Worm (Caenorhabditis elegans) whole organism, L1 larva: ENCODE data around the gene F42E8.1.

Source experiments
- Y116A8C.19 ChIP-seq: sonication (generic microtip); optimal IDR thresholded peaks from 2 replicates; lab custom pipeline; 2016; ENCODE audit warnings: missing compliant biosample characterization, missing genetic modification characterization, borderline replicate concordance
- alr-1 ChIP-seq: fragments of 200-800 bp; sonication (Bioruptor generic); optimal IDR thresholded peaks from 2 replicates; lab custom pipeline; 2018; ENCODE audit warnings: borderline replicate concordance, mild to moderate bottlenecking, missing genetic modification characterization, missing compliant biosample characterization
- blmp-1 ChIP-seq: fragments of 150-350 bp; optimal IDR thresholded peaks from 2 replicates; lab custom pipeline; 2014; ENCODE audit warnings: missing biosample characterization, missing genetic modification characterization
- ceh-82 ChIP-seq, 3 experiments: fragments of 150-350 bp in 1 of 3; sonication (generic microtip) in 2 of 3; optimal IDR thresholded peaks; 2 replicates each; lab custom pipeline; 2014 to 2017; ENCODE audit warnings: missing biosample characterization in 3 of 3, missing genetic modification characterization in 3 of 3
- ces-1 ChIP-seq: fragments of 150-350 bp; optimal IDR thresholded peaks from 2 replicates; lab custom pipeline; 2014; ENCODE audit warnings: missing biosample characterization, missing genetic modification reagents, missing genetic modification characterization
- efl-1 ChIP-seq, 4 experiments: fragments of 150-350 bp; optimal IDR thresholded peaks in 3 of 4; peaks in 1 of 4; 1 replicate in 1 of 4; 2 replicates in 3 of 4; lab custom pipeline; 2014; ENCODE audit warnings: missing biosample characterization in 2 of 4, missing genetic modification characterization in 2 of 4, missing genetic modification reagents in 2 of 4
- fkh-10 ChIP-seq: sonication (generic microtip); optimal IDR thresholded peaks from 2 replicates; lab custom pipeline; 2017; ENCODE audit warnings: missing biosample characterization, missing genetic modification reagents, missing genetic modification characterization
- hpl-2 ChIP-seq: fragments of 150-350 bp; optimal IDR thresholded peaks from 2 replicates; lab custom pipeline; 2014; ENCODE audit warnings: missing biosample characterization, missing genetic modification reagents, missing genetic modification characterization
- lin-14 ChIP-seq: fragments of 200-800 bp; sonication (Bioruptor generic); optimal IDR thresholded peaks from 2 replicates; lab custom pipeline; 2018; ENCODE audit warnings: mild to moderate bottlenecking, missing genetic modification characterization, moderate library complexity, missing compliant biosample characterization
- mdl-1 ChIP-seq, 2 experiments: fragments of 150-350 bp; optimal IDR thresholded peaks; 2 replicates each; lab custom pipeline; 2014 to 2017; ENCODE audit warnings: missing biosample characterization in 2 of 2, missing genetic modification characterization in 2 of 2, inconsistent platforms in 1 of 2
- nhr-76 ChIP-seq: sonication (generic microtip); optimal IDR thresholded peaks from 2 replicates; lab custom pipeline; 2017; ENCODE audit warnings: missing biosample characterization, missing genetic modification characterization
- nhr-84 ChIP-seq: sonication (generic microtip); optimal IDR thresholded peaks from 2 replicates; lab custom pipeline; 2017; ENCODE audit warnings: missing biosample characterization, missing genetic modification characterization
- nhr-85 ChIP-seq: sonication (generic microtip); peaks from one replicate; lab custom pipeline; 2016; ENCODE audit warnings: missing genetic modification characterization, inconsistent platforms, missing compliant biosample characterization
- sox-4 ChIP-seq: sonication (generic microtip); optimal IDR thresholded peaks from 2 replicates; lab custom pipeline; 2016; ENCODE audit warnings: missing genetic modification characterization, missing compliant biosample characterization

The F42E8.1 gene

DNA sequence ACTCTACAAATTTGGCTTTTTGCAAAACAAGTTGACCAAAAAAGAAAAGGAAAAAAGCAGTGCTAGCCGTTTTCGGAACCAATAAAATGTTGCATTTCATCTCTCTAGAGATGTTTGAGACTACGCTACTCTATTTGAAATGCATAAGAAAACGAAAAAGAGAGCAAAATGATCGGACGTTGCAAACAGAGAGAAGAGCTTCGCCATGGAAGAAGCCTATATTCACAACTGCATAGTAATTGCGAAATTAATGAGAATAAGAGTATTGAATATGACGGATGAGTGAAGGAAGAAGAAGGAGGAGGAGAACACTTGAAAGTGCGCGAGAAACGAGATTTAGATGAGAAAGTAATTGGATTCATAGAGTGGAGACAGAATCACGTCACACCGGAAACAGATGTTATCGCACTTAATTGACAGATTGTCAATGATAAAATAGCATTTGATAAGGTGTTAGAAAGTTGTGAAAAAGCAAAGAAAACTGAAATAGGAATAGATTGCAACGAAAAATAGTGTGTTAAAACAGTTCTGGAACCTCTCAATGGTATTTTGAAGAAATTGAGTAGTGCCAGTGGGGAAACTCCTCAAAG lies 44.0 kb downstream of the F42E8.1 start:
- TF ChIP-seq nhr-76 (tag; lab: Kevin White, UChicago) = no peak
- TF ChIP-seq blmp-1 = peak; percentile 34
- TF ChIP-seq lin-14 (GFP tag; lab: Kevin White, UChicago) = peak; percentile 8
- no peak for TF ChIP-seq sox-4 (tag; lab: Kevin White, UChicago)
- TF ChIP-seq alr-1 (tag; lab: Kevin White, UChicago) = no peak
- no peak for TF ChIP-seq efl-1 (optimal IDR thresholded peaks at IDR 0.05; lab: Kevin White, UChicago)
- TF ChIP-seq efl-1 (GFP tag; optimal IDR thresholded peaks at IDR 0.05 in 1 of 2; lab: Kevin White, UChicago) = peak in 1 of 2 experiments; percentile 6
- no peak for TF ChIP-seq mdl-1 (tag; optimal IDR thresholded peaks at IDR 0.05; lab: Kevin White, UChicago)
- TF ChIP-seq nhr-85 (tag; lab: Kevin White, UChicago) = peak; percentile 13
- peak in 1 of 3 experiments; percentile 10 for TF ChIP-seq ceh-82 (tag; optimal IDR thresholded peaks at IDR 0.05; lab: Kevin White, UChicago)

DNA sequence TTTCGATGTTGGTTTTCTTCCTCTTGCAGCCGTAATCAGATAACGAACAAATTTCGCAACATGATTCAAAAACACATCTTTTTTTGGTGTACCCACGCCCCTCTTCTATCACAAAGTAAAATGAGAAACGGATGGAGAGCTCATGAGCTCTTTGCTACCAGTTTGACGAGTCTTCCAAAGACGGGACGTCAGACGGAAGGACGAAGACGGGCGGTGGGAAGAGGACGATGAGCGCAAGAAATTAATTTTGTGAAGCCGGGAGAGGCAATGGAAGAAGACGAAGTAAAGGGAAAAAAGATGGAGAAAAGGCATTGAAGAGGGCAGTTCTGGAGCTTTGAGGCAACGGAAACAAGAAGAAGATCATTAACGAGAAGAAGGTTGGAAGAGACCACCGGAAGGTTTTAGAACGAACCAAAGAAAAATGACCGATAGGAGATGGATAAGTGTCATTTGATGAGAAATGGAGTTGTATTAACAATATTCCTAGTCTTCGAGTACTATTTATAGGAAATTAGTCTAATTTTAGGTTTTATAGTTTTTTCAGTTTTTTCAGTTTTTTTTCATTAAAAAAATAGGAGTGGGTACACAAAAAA lies 49.8 kb downstream of the F42E8.1 start:
- TF ChIP-seq ceh-82 (tag; optimal IDR thresholded peaks at IDR 0.05; lab: Kevin White, UChicago) = peak in 1 of 3 experiments; percentile 12
- peak; percentile 69 for TF ChIP-seq lin-14 (GFP tag; lab: Kevin White, UChicago)
- TF ChIP-seq hpl-2 (GFP tag; lab: Kevin White, UChicago) = no peak

- TF ChIP-seq Y116A8C.19 (tag; lab: Kevin White, UChicago) (no peak), nhr-84 (tag; lab: Kevin White, UChicago) (no peak), ces-1 (peak; percentile 12), lin-14 (GFP tag; lab: Kevin White, UChicago) (peak; percentile 8), fkh-10 (GFP tag; lab: Kevin White, UChicago) (peak; percentile 10)
- TF ChIP-seq, all 84 proteins: peak for 3
These were observed 51.1 kb downstream of the F42E8.1 start for ce11 chrV:13112937-13113497.
